Worm (Caenorhabditis elegans): Measurements from ENCODE around the gene wee-1.3.

- TF ChIP-seq unc-62 (GFP tag; optimal IDR thresholded peaks at IDR 0.05) (no peak), lsy-2 (tag; optimal IDR thresholded peaks at IDR 0.05) (no peak), zip-8 (tag; optimal IDR thresholded peaks at IDR 0.05) (no peak), mls-2 (tag; optimal IDR thresholded peaks at IDR 0.05) (no peak), ztf-11 (tag; optimal IDR thresholded peaks at IDR 0.05) (no peak), unc-39 (tag; optimal IDR thresholded peaks at IDR 0.05) (no peak), mep-1 (tag; optimal IDR thresholded peaks at IDR 0.05) (no peak), mab-5 (tag; optimal IDR thresholded peaks at IDR 0.05) (no peak), drap-1 (GFP tag; optimal IDR thresholded peaks at IDR 0.05) (no peak), snpc-4 (tag; optimal IDR thresholded peaks at IDR 0.05) (no peak), nhr-12 (tag; optimal IDR thresholded peaks at IDR 0.05) (no peak)
Measured at ce11 chrII:9738820-9739219, 22.6 kb upstream of the wee-1.3 start.

Data from whole organism, mixed stage, embryonic.